Worm (Caenorhabditis elegans) whole organism, young adult: ENCODE measurements around the gene cpr-6.

Experiments used
- Y67H2A.10 ChIP-seq: fragments of 200-800 bp; sonication (Bioruptor generic); conservative IDR thresholded peaks from 2 replicates; pipeline ENCODE4 v1.3.6; 2022; ENCODE audit warnings: missing genetic modification reagents, missing genetic modification characterization, missing compliant biosample characterization
- ceh-79 ChIP-seq: sonication (generic microtip); optimal IDR thresholded peaks from 2 replicates; lab custom pipeline; 2017; ENCODE audit warnings: mild to moderate bottlenecking, missing genetic modification characterization, missing compliant biosample characterization
- dpff-1 ChIP-seq: sonication (generic microtip); optimal IDR thresholded peaks from 2 replicates; lab custom pipeline; 2017; ENCODE audit warnings: mild to moderate bottlenecking, missing genetic modification characterization, missing compliant biosample characterization
- nfya-1 ChIP-seq: sonication (generic microtip); optimal IDR thresholded peaks from 2 replicates; lab custom pipeline; 2017; ENCODE audit warnings: antibody characterized with exemption, missing compliant biosample characterization, missing genetic modification characterization, borderline replicate concordance; ENCODE audit not compliant: insufficient read depth
- nfya-2 ChIP-seq: fragments of 200-800 bp; sonication (Bioruptor generic); IDR thresholded peaks from 2 replicates; pipeline ENCODE4 v1.3.6; 2022; ENCODE audit warnings: missing genetic modification reagents, missing genetic modification characterization, missing compliant biosample characterization
- nhr-80 ChIP-seq: sonication (generic microtip); optimal IDR thresholded peaks from 2 replicates; lab custom pipeline; 2016; ENCODE audit warnings: missing genetic modification characterization, missing compliant biosample characterization

DNA sequence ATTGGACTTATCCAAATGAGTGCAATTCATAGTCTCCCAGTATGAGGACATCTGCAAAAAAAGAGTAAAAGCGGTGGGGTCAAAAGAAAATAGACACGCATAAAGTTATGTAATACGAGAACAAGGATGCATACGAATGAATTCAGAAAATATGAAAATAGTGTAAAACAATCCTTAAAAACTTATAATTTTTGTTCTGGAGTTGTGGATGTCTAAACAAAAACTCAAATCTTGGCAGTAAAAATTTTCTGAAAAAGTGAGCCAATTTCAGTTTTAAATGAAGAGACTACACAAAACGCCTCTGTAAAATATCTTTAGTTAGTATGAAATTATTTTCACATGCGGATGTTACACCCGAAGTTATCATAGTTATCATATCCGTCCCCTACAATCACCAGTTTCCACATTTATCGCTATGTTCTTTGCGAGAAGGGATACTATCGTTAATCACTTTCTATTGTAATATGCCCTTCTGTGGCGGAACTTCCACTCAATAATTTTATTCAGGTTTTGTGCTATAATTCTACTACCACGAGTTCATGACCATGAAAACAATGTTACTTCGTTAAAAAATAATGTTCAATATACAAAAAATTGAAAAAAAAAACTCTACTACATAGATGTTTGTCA, 33.7 kb downstream of the cpr-6 start, which contains the start of gene nhr-120:
- TF ChIP-seq nhr-80 = no peak
- TF ChIP-seq nfya-2 (GFP tag; lab: Robert Waterston, UW) = no peak
- TF ChIP-seq dpff-1 = no peak
- TF ChIP-seq nfya-1 (tag; lab: Kevin White, UChicago) = no peak
- TF ChIP-seq Y67H2A.10 = no peak
- no peak for TF ChIP-seq ceh-79 (tag; lab: Kevin White, UChicago)
